Fruit fly (Drosophila melanogaster) whole organism, embryonic: ENCODE measurements around the gene klar.
A peak's percentile ranks its signal among the peaks of the same experiment; 100 is the strongest.

Source experiments
- Ada2b ChIP-seq: fragments of 200-800 bp; sonication (Bioruptor generic); IDR thresholded peaks from 2 replicates; pipeline ENCODE4 v1.3.6; 2022; ENCODE audit warnings: missing biosample characterization, missing genetic modification characterization
- Atf3 ChIP-seq: fragments of 200-800 bp; sonication (Bioruptor generic); optimal IDR thresholded peaks from 3 replicates; lab custom pipeline; 2016; ENCODE audit warnings: missing biosample characterization, missing genetic modification characterization
- BEAF-32 ChIP-seq: fragments of 200-800 bp; sonication (Bioruptor generic); optimal IDR thresholded peaks from 3 replicates; lab custom pipeline; 2017; ENCODE audit warnings: missing biosample characterization, missing genetic modification characterization, mild to moderate bottlenecking, moderate library complexity, missing genetic modification reagents
- CG11398 ChIP-seq: fragments of 200-800 bp; sonication (Bioruptor generic); optimal IDR thresholded peaks from 2 replicates; lab custom pipeline; 2016; ENCODE audit warnings: missing biosample characterization, missing genetic modification characterization
- CG12391 ChIP-seq: fragments of 200-800 bp; sonication (Bioruptor generic); optimal IDR thresholded peaks from 3 replicates; lab custom pipeline; 2018; ENCODE audit warnings: missing biosample characterization, mild to moderate bottlenecking, missing genetic modification characterization, moderate library complexity
- CG13624 ChIP-seq: fragments of 200-800 bp; sonication (Bioruptor generic); optimal IDR thresholded peaks from 2 replicates; lab custom pipeline; 2016; ENCODE audit warnings: missing biosample characterization, missing genetic modification characterization
- CG15269 ChIP-seq: fragments of 200-800 bp; sonication (Bioruptor generic); optimal IDR thresholded peaks from 2 replicates; lab custom pipeline; 2018; ENCODE audit warnings: missing biosample characterization, mild to moderate bottlenecking, missing genetic modification characterization, moderate library complexity
- CG16813 ChIP-seq: fragments of 200-800 bp; sonication (Bioruptor generic); IDR thresholded peaks from 3 replicates; pipeline ENCODE4 v1.3.6; 2022; ENCODE audit warnings: missing biosample characterization, missing genetic modification characterization; ENCODE audit not compliant: partially characterized antibody
- CG18476 ChIP-seq: fragments of 200-800 bp; sonication (Bioruptor generic); optimal IDR thresholded peaks from 2 replicates; lab custom pipeline; 2016; ENCODE audit warnings: missing biosample characterization, mild to moderate bottlenecking, missing genetic modification characterization
- CG18619 ChIP-seq: fragments of 200-800 bp; sonication (Bioruptor generic); optimal IDR thresholded peaks from 3 replicates; lab custom pipeline; 2017; ENCODE audit warnings: missing biosample characterization, mild to moderate bottlenecking, missing genetic modification characterization
- CG2129 ChIP-seq: fragments of 200-800 bp; sonication (Bioruptor generic); IDR thresholded peaks from 2 replicates; pipeline ENCODE4 v1.3.6; 2022; ENCODE audit warnings: missing biosample characterization, missing genetic modification characterization; ENCODE audit not compliant: partially characterized antibody
- CG2199 ChIP-seq: fragments of 200-800 bp; sonication (Bioruptor generic); IDR thresholded peaks from 3 replicates; pipeline ENCODE4 v1.3.6; 2022; ENCODE audit warnings: missing biosample characterization, missing genetic modification characterization
- CG3281 ChIP-seq: fragments of 200-800 bp; sonication (Bioruptor generic); optimal IDR thresholded peaks from 3 replicates; lab custom pipeline; 2017; ENCODE audit warnings: missing biosample characterization, mild to moderate bottlenecking, missing genetic modification characterization
- CG33557 ChIP-seq: fragments of 200-800 bp; sonication (Bioruptor generic); optimal IDR thresholded peaks from 2 replicates; lab custom pipeline; 2019; ENCODE audit warnings: missing biosample characterization, mild to moderate bottlenecking, missing genetic modification characterization, moderate library complexity
- CG3407 ChIP-seq: fragments of 200-800 bp; sonication (Bioruptor generic); optimal IDR thresholded peaks from 2 replicates; lab custom pipeline; 2018; ENCODE audit warnings: missing biosample characterization, mild to moderate bottlenecking, missing genetic modification characterization
- CG6175 ChIP-seq: fragments of 200-800 bp; sonication (Bioruptor generic); IDR thresholded peaks from 3 replicates; pipeline ENCODE4 v1.3.6; 2022; ENCODE audit warnings: missing biosample characterization, missing genetic modification characterization
- CG6689 ChIP-seq: fragments of 200-800 bp; sonication (Bioruptor generic); IDR thresholded peaks from 2 replicates; pipeline ENCODE4 v1.3.6; 2022; ENCODE audit warnings: missing biosample characterization, missing genetic modification characterization
- CG7556 ChIP-seq: fragments of 200-800 bp; sonication (Bioruptor generic); optimal IDR thresholded peaks from 2 replicates; lab custom pipeline; 2017; ENCODE audit warnings: missing biosample characterization, mild to moderate bottlenecking, missing genetic modification characterization
- CG7786 ChIP-seq: fragments of 200-800 bp; sonication (Bioruptor generic); optimal IDR thresholded peaks from 2 replicates; lab custom pipeline; 2016; ENCODE audit warnings: missing biosample characterization, missing genetic modification characterization
- CG8290 ChIP-seq, 3 experiments: fragments of 200-800 bp; sonication (Bioruptor generic); optimal IDR thresholded peaks; 2 replicates each; lab custom pipeline; 2016 to 2019; ENCODE audit warnings: missing biosample characterization in 3 of 3, missing genetic modification characterization in 3 of 3, mild to moderate bottlenecking in 2 of 3, moderate library complexity in 1 of 3
- CG8924 ChIP-seq: fragments of 200-800 bp; optimal IDR thresholded peaks from 3 replicates; lab custom pipeline; 2019; ENCODE audit warnings: missing biosample characterization, mild to moderate bottlenecking, missing genetic modification characterization, moderate library complexity
- Doc2 ChIP-seq: fragments of 200-800 bp; sonication (Bioruptor generic); IDR thresholded peaks from 2 replicates; pipeline ENCODE4 v1.3.6; 2022; ENCODE audit warnings: missing biosample characterization, missing genetic modification characterization
- GATAe ChIP-seq: fragments of 200-800 bp; sonication (Bioruptor generic); conservative IDR thresholded peaks from 2 replicates; pipeline ENCODE4 v1.3.6; 2022; ENCODE audit warnings: missing biosample characterization, missing genetic modification characterization
- H2.0 ChIP-seq: fragments of 200-800 bp; sonication (Bioruptor generic); IDR thresholded peaks from 2 replicates; pipeline ENCODE4 v1.3.6; 2022; ENCODE audit warnings: missing biosample characterization, missing genetic modification characterization
- HLH3B ChIP-seq: fragments of 200-800 bp; sonication (Bioruptor generic); IDR thresholded peaks from 2 replicates; pipeline ENCODE4 v1.3.6; 2022; ENCODE audit warnings: missing biosample characterization, missing genetic modification characterization
- Hand ChIP-seq: fragments of 200-800 bp; sonication (Bioruptor generic); optimal IDR thresholded peaks from 2 replicates; lab custom pipeline; 2017; ENCODE audit warnings: mild to moderate bottlenecking, missing biosample characterization, missing genetic modification reagents, missing genetic modification characterization
- Hr78 ChIP-seq, 2 experiments: fragments of 200-800 bp in 1 of 2; fragments of >200 bp in 1 of 2; sonication (Bioruptor generic) in 1 of 2; optimal IDR thresholded peaks; 2 replicates each; lab custom pipeline; 2017 to 2019; ENCODE audit warnings: missing biosample characterization in 2 of 2, missing genetic modification characterization in 2 of 2, mild to moderate bottlenecking in 1 of 2, moderate library complexity in 1 of 2
- MBD-R2 ChIP-seq: fragments of 200-800 bp; sonication (Bioruptor generic); IDR thresholded peaks from 2 replicates; pipeline ENCODE4 v1.3.6; 2022; ENCODE audit warnings: missing biosample characterization, missing genetic modification characterization
- Max ChIP-seq: fragments of 200-800 bp; sonication (Bioruptor generic); optimal IDR thresholded peaks from 2 replicates; lab custom pipeline; 2016; ENCODE audit warnings: missing biosample characterization, mild to moderate bottlenecking, missing genetic modification characterization
- PHDP ChIP-seq: fragments of 200-800 bp; sonication (Bioruptor generic); optimal IDR thresholded peaks from 3 replicates; lab custom pipeline; 2018; ENCODE audit warnings: missing biosample characterization, mild to moderate bottlenecking, missing genetic modification characterization, moderate library complexity
- Rfx ChIP-seq: fragments of 200-800 bp; sonication (Bioruptor generic); IDR thresholded peaks from 2 replicates; pipeline ENCODE4 v1.3.6; 2022; ENCODE audit warnings: missing biosample characterization, missing genetic modification characterization
- Rx ChIP-seq: fragments of 200-800 bp; sonication (Bioruptor generic); IDR thresholded peaks from 2 replicates; pipeline ENCODE4 v1.3.6; 2022; ENCODE audit warnings: missing biosample characterization, missing genetic modification characterization
- Ssrp ChIP-seq: fragments of 200-800 bp; sonication (Bioruptor generic); optimal IDR thresholded peaks from 2 replicates; lab custom pipeline; 2018; ENCODE audit warnings: missing biosample characterization, mild to moderate bottlenecking, missing genetic modification characterization, moderate library complexity
- YL-1 ChIP-seq: fragments of 200-800 bp; sonication (Bioruptor generic); optimal IDR thresholded peaks from 3 replicates; lab custom pipeline; 2017; ENCODE audit warnings: missing biosample characterization, mild to moderate bottlenecking, missing genetic modification characterization
- ash1 ChIP-seq: fragments of 200-800 bp; sonication (Bioruptor generic); optimal IDR thresholded peaks from 2 replicates; lab custom pipeline; 2018; ENCODE audit warnings: missing biosample characterization, mild to moderate bottlenecking, missing genetic modification characterization
- btn ChIP-seq: fragments of 200-800 bp; sonication (Bioruptor generic); optimal IDR thresholded peaks from 2 replicates; lab custom pipeline; 2016; ENCODE audit warnings: missing biosample characterization, missing genetic modification characterization
- ci ChIP-seq: fragments of 200-800 bp; sonication (Bioruptor generic); IDR thresholded peaks from 3 replicates; pipeline ENCODE4 v1.3.6; 2022; ENCODE audit warnings: missing biosample characterization, missing genetic modification characterization
- dpn ChIP-seq, 2 experiments: fragments of 200-800 bp; sonication (Bioruptor generic); optimal IDR thresholded peaks; 3 replicates each; lab custom pipeline; 2016; ENCODE audit warnings: missing biosample characterization in 2 of 2, missing genetic modification characterization in 2 of 2
- exex ChIP-seq: fragments of 200-800 bp; sonication (Bioruptor generic); optimal IDR thresholded peaks from 4 replicates; lab custom pipeline; 2018; ENCODE audit warnings: missing biosample characterization, mild to moderate bottlenecking, missing genetic modification characterization, moderate library complexity
- ftz-f1 ChIP-seq: fragments of 200-800 bp; sonication (Bioruptor generic); optimal IDR thresholded peaks from 2 replicates; lab custom pipeline; 2016; ENCODE audit warnings: missing biosample characterization, missing genetic modification characterization
- gcm2 ChIP-seq: fragments of 200-800 bp; sonication (Bioruptor generic); optimal IDR thresholded peaks from 2 replicates; lab custom pipeline; 2016; ENCODE audit warnings: missing biosample characterization, missing genetic modification characterization
- kay ChIP-seq: fragments of 200-800 bp; sonication (Bioruptor generic); optimal IDR thresholded peaks from 2 replicates; lab custom pipeline; 2016; ENCODE audit warnings: missing biosample characterization, missing genetic modification characterization
- kni ChIP-seq: fragments of 200-800 bp; sonication (Bioruptor generic); optimal IDR thresholded peaks from 3 replicates; lab custom pipeline; 2017; ENCODE audit warnings: mild to moderate bottlenecking, missing biosample characterization, missing genetic modification reagents, missing genetic modification characterization
- nmo ChIP-seq: fragments of 200-800 bp; sonication (Bioruptor generic); optimal IDR thresholded peaks from 2 replicates; lab custom pipeline; 2018; ENCODE audit warnings: missing biosample characterization, mild to moderate bottlenecking, missing genetic modification characterization, moderate library complexity
- pb ChIP-seq: fragments of 200-800 bp; sonication (Bioruptor generic); optimal IDR thresholded peaks from 3 replicates; lab custom pipeline; 2016; ENCODE audit warnings: missing biosample characterization, missing genetic modification characterization
- pho ChIP-seq: fragments of 200-800 bp; sonication (Bioruptor generic); optimal IDR thresholded peaks from 2 replicates; lab custom pipeline; 2016; ENCODE audit warnings: missing biosample characterization, missing genetic modification characterization
- pum ChIP-seq: fragments of 200-800 bp; sonication (Bioruptor generic); optimal IDR thresholded peaks from 2 replicates; lab custom pipeline; 2016; ENCODE audit warnings: missing biosample characterization, missing genetic modification characterization
- tio ChIP-seq: fragments of 200-800 bp; sonication (Bioruptor generic); optimal IDR thresholded peaks from 2 replicates; lab custom pipeline; 2017; ENCODE audit warnings: missing biosample characterization, missing genetic modification characterization, inconsistent platforms
- zen2 ChIP-seq: fragments of 200-800 bp; sonication (Bioruptor generic); IDR thresholded peaks from 3 replicates; pipeline ENCODE4 v1.3.6; 2022; ENCODE audit warnings: missing biosample characterization, missing genetic modification characterization; ENCODE audit not compliant: partially characterized antibody

The klar gene

dm6 chr3L:540432-540973, at the start of gene klar, which contains the start of gene BORCS6 (continued):
- no peak for TF ChIP-seq tio (GFP tag; lab: Kevin White, UChicago)
- TF ChIP-seq exex = no peak
- TF ChIP-seq gcm2 (GFP tag; lab: Kevin White, UChicago) = peak; percentile 20
- TF ChIP-seq CG3281 (GFP tag; lab: Kevin White, UChicago) = peak; percentile 39
- TF ChIP-seq YL-1 (GFP tag; lab: Kevin White, UChicago) = peak; percentile 70
- peak; percentile 74 for TF ChIP-seq CG7786 (GFP tag; lab: Kevin White, UChicago)
- peak; percentile 12; the same call in 1 of the 2 replicates for TF ChIP-seq Ada2b (GFP tag; lab: Robert Waterston, UW)
- peak; percentile 46 for TF ChIP-seq PHDP
- TF ChIP-seq pum (GFP tag; lab: Kevin White, UChicago) = peak; percentile 53
- TF ChIP-seq Doc2 (GFP tag; lab: Robert Waterston, UW) = no peak
- no peak for TF ChIP-seq CG6175 (GFP tag; lab: Robert Waterston, UW)
- TF ChIP-seq pb (GFP tag; lab: Kevin White, UChicago) = peak; percentile 27
- 0 out of 2 replicates have a peak, but pooled peaks have one; percentile 20 for TF ChIP-seq HLH3B (GFP tag; lab: Robert Waterston, UW)
- peak; percentile 79 for TF ChIP-seq CG12391
- peak; percentile 59 for TF ChIP-seq Atf3
- peak; percentile 63 for TF ChIP-seq Max (GFP tag; lab: Kevin White, UChicago)
- peak; percentile 34 for TF ChIP-seq CG18476 (GFP tag; lab: Kevin White, UChicago)
- TF ChIP-seq CG8924 (tag; lab: Kevin White, UChicago) = peak; percentile 61
- TF ChIP-seq btn (GFP tag; lab: Kevin White, UChicago) = no peak
- peak; percentile 84 for TF ChIP-seq nmo (GFP tag; lab: Kevin White, UChicago)
- TF ChIP-seq ash1 (GFP tag; lab: Kevin White, UChicago) = no peak
- peak; percentile 1 for TF ChIP-seq CG33557 (GFP tag; lab: Kevin White, UChicago)
- TF ChIP-seq pho (GFP tag; lab: Kevin White, UChicago) = peak; percentile 61
- peak; percentile 44 for TF ChIP-seq CG11398 (GFP tag; lab: Kevin White, UChicago)
- no peak for TF ChIP-seq CG2199 (GFP tag; lab: Robert Waterston, UW)
- TF ChIP-seq Hr78 (GFP tag; optimal IDR thresholded peaks at IDR 0.05; lab: Kevin White, UChicago) = peak in 1 of 2 experiments; percentile 6
- peak; percentile 46 for TF ChIP-seq Ssrp (tag; lab: Kevin White, UChicago)
- TF ChIP-seq H2.0 (GFP tag; lab: Robert Waterston, UW) = no peak
- TF ChIP-seq Rx (GFP tag; lab: Robert Waterston, UW) = 0 out of 2 replicates have a peak, but pooled peaks have one; percentile 8
- TF ChIP-seq CG18619 (GFP tag; lab: Kevin White, UChicago) = peak; percentile 60
- no peak for TF ChIP-seq CG6689 (GFP tag; lab: Robert Waterston, UW)
- TF ChIP-seq kay (GFP tag; lab: Kevin White, UChicago) = peak; percentile 55
- peak; percentile 99 for TF ChIP-seq BEAF-32
- TF ChIP-seq CG7556 (GFP tag; lab: Kevin White, UChicago) = peak; percentile 4
- TF ChIP-seq zen2 (GFP tag; lab: Robert Waterston, UW) = peak; percentile 88; the same call in 2 of the 3 replicates
- TF ChIP-seq kni = peak; percentile 51
- peak; percentile 71; the same call in 2 of the 3 replicates for TF ChIP-seq ci (GFP tag; lab: Robert Waterston, UW)
- peak; percentile 51 for TF ChIP-seq Rfx (GFP tag; lab: Robert Waterston, UW)
- peak; percentile 73 to 80 for TF ChIP-seq dpn (GFP tag; optimal IDR thresholded peaks at IDR 0.05; lab: Kevin White, UChicago)
- peak; percentile 29 for TF ChIP-seq CG15269 (tag; lab: Kevin White, UChicago)
- peak; percentile 98 for TF ChIP-seq CG16813 (GFP tag; lab: Robert Waterston, UW)
- TF ChIP-seq CG8290 (GFP tag; optimal IDR thresholded peaks at IDR 0.05; lab: Kevin White, UChicago) = peak; percentile 94
- TF ChIP-seq CG8290 (tag; optimal IDR thresholded peaks at IDR 0.05; lab: Kevin White, UChicago) = peak; percentile 80 to 85
- TF ChIP-seq ftz-f1 (GFP tag; lab: Kevin White, UChicago) = no peak
- peak; percentile 98 for TF ChIP-seq CG2129 (GFP tag; lab: Robert Waterston, UW)
- peak; percentile 65 for TF ChIP-seq CG13624 (GFP tag; lab: Kevin White, UChicago)
- TF ChIP-seq CG3407 (GFP tag; lab: Kevin White, UChicago) = no peak
- TF ChIP-seq GATAe (GFP tag; lab: Robert Waterston, UW) = no peak
- TF ChIP-seq MBD-R2 (GFP tag; lab: Robert Waterston, UW) = no peak; the same call in none of the 2 replicates
- peak; percentile 18 for TF ChIP-seq Hand
